Fruit fly (Drosophila melanogaster) whole organism, embryonic: ENCODE measurements around the gene CG13679.

Experiments
- Awh ChIP-seq: fragments of 200-800 bp; sonication (Bioruptor generic); IDR thresholded peaks from 2 replicates; pipeline ENCODE4, ENCODE4 v1.3.6; 2022; ENCODE audit warnings: missing biosample characterization, missing genetic modification characterization
- BEAF-32 ChIP-seq: fragments of 200-800 bp; sonication (Bioruptor generic); optimal IDR thresholded peaks from 3 replicates; lab custom pipeline; 2017; ENCODE audit warnings: missing biosample characterization, missing genetic modification characterization, mild to moderate bottlenecking, moderate library complexity, missing genetic modification reagents
- Blimp-1 ChIP-seq: fragments of 200-800 bp; sonication (Bioruptor generic); optimal IDR thresholded peaks from 3 replicates; lab custom pipeline; 2018; ENCODE audit warnings: missing biosample characterization, missing genetic modification characterization, mild to moderate bottlenecking, moderate library complexity, missing genetic modification reagents
- CG10274 ChIP-seq: fragments of 200-800 bp; sonication (Bioruptor generic); optimal IDR thresholded peaks from 3 replicates; lab custom pipeline; 2017; ENCODE audit warnings: missing biosample characterization, mild to moderate bottlenecking, missing genetic modification characterization
- CG12659 ChIP-seq: fragments of 200-800 bp; sonication (Bioruptor generic); optimal IDR thresholded peaks from 3 replicates; lab custom pipeline; 2017; ENCODE audit warnings: mild to moderate bottlenecking, missing biosample characterization, missing genetic modification reagents, missing genetic modification characterization
- CG12769 ChIP-seq: fragments of 200-800 bp; sonication (Bioruptor generic); optimal IDR thresholded peaks from 2 replicates; lab custom pipeline; 2019; ENCODE audit warnings: missing biosample characterization, mild to moderate bottlenecking, missing genetic modification characterization, moderate library complexity
- CG13123 ChIP-seq: fragments of 200-800 bp; sonication (Bioruptor generic); optimal IDR thresholded peaks from 2 replicates; lab custom pipeline; 2016; ENCODE audit warnings: missing biosample characterization, missing genetic modification characterization
- CG14014 ChIP-seq: fragments of 200-800 bp; sonication (Bioruptor generic); IDR thresholded peaks from 2 replicates; pipeline ENCODE4 v1.3.6; 2022; ENCODE audit warnings: missing biosample characterization, missing genetic modification characterization
- CG2678 ChIP-seq: fragments of 200-800 bp; sonication (Bioruptor generic); optimal IDR thresholded peaks from 3 replicates; lab custom pipeline; 2019; ENCODE audit warnings: missing biosample characterization, mild to moderate bottlenecking, missing genetic modification characterization, moderate library complexity
- CG32772 ChIP-seq: fragments of 200-800 bp; sonication (Bioruptor generic); IDR thresholded peaks from 2 replicates; pipeline ENCODE4 v1.3.6; 2022; ENCODE audit warnings: missing biosample characterization, missing genetic modification characterization
- CG33213 ChIP-seq: fragments of 200-800 bp; sonication (Bioruptor generic); optimal IDR thresholded peaks from 3 replicates; lab custom pipeline; 2016; ENCODE audit warnings: missing biosample characterization, missing genetic modification characterization
- CG3847 ChIP-seq: fragments of 200-800 bp; sonication (Bioruptor generic); IDR thresholded peaks from 2 replicates; pipeline ENCODE4 v1.3.6; 2022; ENCODE audit warnings: missing biosample characterization, missing genetic modification characterization
- CG4404 ChIP-seq: fragments of 200-800 bp; sonication (Bioruptor generic); IDR thresholded peaks from 2 replicates; pipeline ENCODE4 v1.3.6; 2022; ENCODE audit warnings: missing biosample characterization, missing genetic modification characterization
- CG6765 ChIP-seq: fragments of 200-800 bp; sonication (Bioruptor generic); optimal IDR thresholded peaks from 3 replicates; lab custom pipeline; 2017; ENCODE audit warnings: missing biosample characterization, mild to moderate bottlenecking, missing genetic modification characterization
- CG8290 ChIP-seq, 3 experiments: fragments of 200-800 bp; sonication (Bioruptor generic); optimal IDR thresholded peaks; 2 replicates each; lab custom pipeline; 2016 to 2019; ENCODE audit warnings: missing biosample characterization in 3 of 3, missing genetic modification characterization in 3 of 3, mild to moderate bottlenecking in 2 of 3, moderate library complexity in 1 of 3
- CG9876 ChIP-seq: fragments of 200-800 bp; sonication (Bioruptor generic); optimal IDR thresholded peaks from 2 replicates; lab custom pipeline; 2016; ENCODE audit warnings: missing biosample characterization, missing genetic modification characterization
- Dip3 ChIP-seq: fragments of 200-800 bp; sonication (Bioruptor generic); optimal IDR thresholded peaks from 3 replicates; lab custom pipeline; 2016; ENCODE audit warnings: missing biosample characterization, missing genetic modification characterization
- Doc2 ChIP-seq: fragments of 200-800 bp; sonication (Bioruptor generic); IDR thresholded peaks from 2 replicates; pipeline ENCODE4 v1.3.6; 2022; ENCODE audit warnings: missing biosample characterization, missing genetic modification characterization
- Doc3 ChIP-seq: fragments of 200-800 bp; sonication (Bioruptor generic); IDR thresholded peaks from 3 replicates; pipeline ENCODE4 v1.3.6; 2022; ENCODE audit warnings: missing biosample characterization, missing genetic modification characterization; ENCODE audit not compliant: partially characterized antibody
- Dref ChIP-seq: fragments of 200-800 bp; sonication (Bioruptor generic); IDR thresholded peaks from 2 replicates; pipeline ENCODE4 v1.3.6; 2022; ENCODE audit warnings: missing biosample characterization, missing genetic modification characterization
- Hmr ChIP-seq: fragments of 200-800 bp; sonication (Bioruptor generic); optimal IDR thresholded peaks from 3 replicates; lab custom pipeline; 2017; ENCODE audit warnings: mild to moderate bottlenecking, missing biosample characterization, missing genetic modification reagents, missing genetic modification characterization
- PHDP ChIP-seq: fragments of 200-800 bp; sonication (Bioruptor generic); optimal IDR thresholded peaks from 3 replicates; lab custom pipeline; 2018; ENCODE audit warnings: missing biosample characterization, mild to moderate bottlenecking, missing genetic modification characterization, moderate library complexity
- Pdp1 ChIP-seq, 2 experiments: fragments of 200-800 bp; sonication (Bioruptor generic); optimal IDR thresholded peaks; 3 replicates each; lab custom pipeline; 2016; ENCODE audit warnings: missing biosample characterization in 2 of 2, missing genetic modification characterization in 2 of 2, mild to moderate bottlenecking in 1 of 2, moderate library complexity in 1 of 2
- Side ChIP-seq: fragments of 200-800 bp; sonication (Bioruptor generic); optimal IDR thresholded peaks from 2 replicates; lab custom pipeline; 2016; ENCODE audit warnings: missing biosample characterization, missing genetic modification characterization
- Vsx1 ChIP-seq: fragments of 200-800 bp; sonication (Bioruptor generic); optimal IDR thresholded peaks from 2 replicates; lab custom pipeline; 2017; ENCODE audit warnings: missing biosample characterization, mild to moderate bottlenecking, missing genetic modification characterization, missing genetic modification reagents
- abd-A ChIP-seq: fragments of 200-800 bp; sonication (Bioruptor generic); optimal IDR thresholded peaks from 3 replicates; lab custom pipeline; 2019; ENCODE audit warnings: missing biosample characterization, mild to moderate bottlenecking, missing genetic modification characterization, moderate library complexity
- ac ChIP-seq: fragments of 200-800 bp; sonication (Bioruptor generic); optimal IDR thresholded peaks from 3 replicates; lab custom pipeline; 2017; ENCODE audit warnings: missing biosample characterization, mild to moderate bottlenecking, missing genetic modification characterization
- amos ChIP-seq: fragments of 200-800 bp; sonication (Bioruptor generic); IDR thresholded peaks from 2 replicates; pipeline ENCODE4 v1.3.6; 2022; ENCODE audit warnings: missing biosample characterization, missing genetic modification characterization; ENCODE audit not compliant: partially characterized antibody
- caup ChIP-seq: fragments of 200-800 bp; sonication (Bioruptor generic); optimal IDR thresholded peaks from 3 replicates; lab custom pipeline; 2017; ENCODE audit warnings: missing biosample characterization, mild to moderate bottlenecking, missing genetic modification characterization, moderate library complexity; ENCODE audit not compliant: severe bottlenecking
- croc ChIP-seq: fragments of 200-800 bp; sonication (Bioruptor generic); conservative IDR thresholded peaks from 3 replicates; pipeline ENCODE4 v1.3.6; 2022; ENCODE audit warnings: missing biosample characterization, missing genetic modification characterization
- dysf ChIP-seq: fragments of 200-800 bp; sonication (Bioruptor generic); IDR thresholded peaks from 3 replicates; pipeline ENCODE4 v1.3.6; 2022; ENCODE audit warnings: missing biosample characterization, missing genetic modification characterization
- fd102C ChIP-seq: fragments of 200-800 bp; sonication (Bioruptor generic); optimal IDR thresholded peaks from 2 replicates; lab custom pipeline; 2018; ENCODE audit warnings: missing biosample characterization, mild to moderate bottlenecking, missing genetic modification characterization, moderate library complexity
- fd64A ChIP-seq: fragments of 200-800 bp; sonication (Bioruptor generic); optimal IDR thresholded peaks from 3 replicates; lab custom pipeline; 2018; ENCODE audit warnings: missing biosample characterization, mild to moderate bottlenecking, missing genetic modification characterization
- fu2 ChIP-seq: fragments of 200-800 bp; sonication (Bioruptor generic); optimal IDR thresholded peaks from 2 replicates; lab custom pipeline; 2016; ENCODE audit warnings: missing biosample characterization, missing genetic modification characterization
- gce ChIP-seq: fragments of 200-800 bp; sonication (Bioruptor generic); IDR thresholded peaks from 3 replicates; pipeline ENCODE4 v1.3.6; 2022; ENCODE audit warnings: missing biosample characterization, missing genetic modification characterization
- gsb-n ChIP-seq: fragments of 200-800 bp; sonication (Bioruptor generic); optimal IDR thresholded peaks from 3 replicates; lab custom pipeline; 2018; ENCODE audit warnings: missing biosample characterization, mild to moderate bottlenecking, missing genetic modification characterization
- ken ChIP-seq: fragments of 200-800 bp; sonication (Bioruptor generic); IDR thresholded peaks from 3 replicates; pipeline ENCODE4 v1.3.6; 2022; ENCODE audit warnings: missing biosample characterization, missing genetic modification characterization
- lab ChIP-seq: fragments of 200-800 bp; sonication (Bioruptor generic); optimal IDR thresholded peaks from 3 replicates; lab custom pipeline; 2017; ENCODE audit warnings: missing biosample characterization, missing genetic modification characterization, mild to moderate bottlenecking, moderate library complexity, missing genetic modification reagents
- nom ChIP-seq: fragments of 200-800 bp; sonication (Bioruptor generic); optimal IDR thresholded peaks from 2 replicates; lab custom pipeline; 2017; ENCODE audit warnings: missing biosample characterization, missing genetic modification characterization, mild to moderate bottlenecking, moderate library complexity, missing genetic modification reagents
- oc ChIP-seq: fragments of 200-800 bp; sonication (Bioruptor generic); optimal IDR thresholded peaks from 2 replicates; lab custom pipeline; 2018; ENCODE audit warnings: missing biosample characterization, mild to moderate bottlenecking, missing genetic modification characterization, moderate library complexity
- sd ChIP-seq: fragments of 200-800 bp; sonication (Bioruptor generic); optimal IDR thresholded peaks from 3 replicates; lab custom pipeline; 2018; ENCODE audit warnings: missing biosample characterization, mild to moderate bottlenecking, missing genetic modification characterization, moderate library complexity
- sqz ChIP-seq: fragments of 200-800 bp; sonication (Bioruptor generic); optimal IDR thresholded peaks from 3 replicates; lab custom pipeline; 2018; ENCODE audit warnings: missing biosample characterization, mild to moderate bottlenecking, missing genetic modification characterization
- vvl ChIP-seq: fragments of 200-800 bp; sonication (Bioruptor generic); IDR thresholded peaks from 2 replicates; pipeline ENCODE4 v1.3.6; 2022; ENCODE audit warnings: missing biosample characterization, missing genetic modification characterization
- yki ChIP-seq: fragments of >200 bp; optimal IDR thresholded peaks from 3 replicates; lab custom pipeline; 2018
- zen2 ChIP-seq: fragments of 200-800 bp; sonication (Bioruptor generic); IDR thresholded peaks from 3 replicates; pipeline ENCODE4 v1.3.6; 2022; ENCODE audit warnings: missing biosample characterization, missing genetic modification characterization; ENCODE audit not compliant: partially characterized antibody

CG13679 gene

DNA sequence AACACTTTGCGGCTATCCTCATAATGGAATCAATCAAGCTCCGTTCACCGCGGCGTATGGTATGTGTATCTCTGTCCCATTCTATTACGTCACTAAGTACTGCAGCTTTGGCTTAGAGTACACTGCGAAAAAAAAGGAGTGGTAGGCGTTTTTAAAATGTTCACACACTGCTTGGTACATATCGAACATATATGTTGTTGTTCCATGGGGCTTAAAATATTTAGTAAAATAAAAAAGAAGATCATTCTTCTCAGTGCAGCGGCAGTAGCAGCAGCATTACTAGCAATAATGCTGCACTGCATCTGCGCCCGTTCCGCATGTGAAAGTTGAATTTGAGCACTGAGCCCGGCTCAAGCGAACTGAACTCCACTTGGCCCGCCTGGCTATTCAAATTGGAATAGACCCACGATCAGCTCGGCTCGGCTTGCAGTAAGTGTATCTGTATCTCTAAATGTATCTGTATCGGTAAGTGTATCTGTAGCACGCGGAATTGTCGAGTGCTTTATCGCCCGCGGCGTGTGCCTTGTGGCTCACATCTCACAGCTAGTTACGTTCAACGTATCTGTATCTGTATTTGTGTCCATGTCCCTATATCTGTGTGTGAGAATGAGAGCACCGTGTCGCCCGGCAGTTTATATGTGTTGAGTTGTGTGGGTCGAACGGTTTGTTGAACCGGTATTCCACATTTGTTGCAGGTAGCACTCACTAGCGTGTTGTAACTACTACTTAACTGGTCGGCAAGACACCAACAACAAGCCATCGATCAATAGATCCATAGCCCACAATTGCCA lies 49.2 kb upstream of the CG13679 start (continued):
- TF ChIP-seq CG32772 (GFP tag; lab: Robert Waterston, UW): peak; percentile 57
- TF ChIP-seq gsb-n: peak; percentile 10
- TF ChIP-seq gce: peak; percentile 32; the same call in 1 of the 3 replicates

DNA sequence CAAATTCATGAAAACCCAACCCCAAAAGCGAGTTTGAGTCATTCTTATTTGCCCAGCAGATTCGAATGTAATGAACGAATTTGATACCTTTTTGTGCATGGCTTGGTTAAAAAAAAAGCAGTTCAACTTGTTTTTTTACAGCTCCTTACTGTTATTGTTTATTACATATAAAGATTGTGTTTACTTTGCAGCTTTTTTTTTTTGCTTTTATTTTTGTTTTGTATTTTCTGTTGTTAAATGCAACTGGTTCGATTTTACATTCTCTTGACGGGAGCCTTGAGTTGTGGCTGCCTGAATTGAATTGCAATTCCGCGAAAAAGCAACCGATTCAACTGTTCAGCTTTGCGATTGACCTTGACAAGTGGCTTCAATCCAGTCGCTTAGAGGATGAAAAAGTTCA lies 48.0 kb upstream of the CG13679 start:
- TF ChIP-seq CG6765 (no peak), amos (no peak), ken (GFP tag; lab: Robert Waterston, UW) (no peak), nom (GFP tag; lab: Kevin White, UChicago) (peak; percentile 62), fd64A (GFP tag; lab: Kevin White, UChicago) (no peak)

DNA sequence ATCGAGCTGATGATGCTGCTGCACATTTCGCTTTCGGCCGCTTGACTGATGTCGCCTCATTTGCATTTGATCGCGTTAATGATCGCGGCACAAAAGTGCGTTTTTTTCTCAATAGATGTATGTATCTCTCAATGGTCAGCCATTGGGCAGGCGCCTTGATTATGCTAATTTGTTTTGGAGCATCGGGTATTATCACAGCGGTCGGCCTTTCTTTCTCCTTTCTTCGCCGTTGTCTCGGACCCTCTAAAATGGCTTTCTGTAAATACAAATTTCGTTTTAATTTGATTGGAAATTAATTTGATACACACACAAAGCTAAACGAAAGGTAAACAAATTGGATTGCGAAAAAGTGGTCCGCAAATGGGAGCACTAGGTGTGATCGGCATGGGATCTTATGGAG lies 47.3 kb upstream of the CG13679 start:
- TF ChIP-seq Dip3: no peak
- no peak for TF ChIP-seq CG12769 (tag; lab: Kevin White, UChicago)
- no peak for TF ChIP-seq CG12659 (GFP tag; lab: Kevin White, UChicago)
- peak; percentile 27 for TF ChIP-seq sqz (GFP tag; lab: Kevin White, UChicago)
- no peak for TF ChIP-seq yki (lab: Kevin White, UChicago)
- TF ChIP-seq CG2678: no peak
- peak; percentile 7 for TF ChIP-seq gsb-n
- TF ChIP-seq lab (GFP tag; lab: Kevin White, UChicago): no peak
- TF ChIP-seq dysf: no peak
- TF ChIP-seq vvl (GFP tag; lab: Robert Waterston, UW): peak; percentile 79; the same call in 1 of the 2 replicates
- no peak for TF ChIP-seq ac (GFP tag; lab: Kevin White, UChicago)
- TF ChIP-seq croc (GFP tag; lab: Robert Waterston, UW): no peak
- TF ChIP-seq oc (tag; lab: Kevin White, UChicago): peak; percentile 79
- TF ChIP-seq CG14014 (GFP tag; lab: Robert Waterston, UW): no peak
- no peak for TF ChIP-seq ken (GFP tag; lab: Robert Waterston, UW)
- TF ChIP-seq caup: no peak
- no peak for TF ChIP-seq Dref
- TF ChIP-seq abd-A (tag; lab: Kevin White, UChicago): peak; percentile 59
- TF ChIP-seq PHDP (tag; lab: Kevin White, UChicago): no peak
- peak; percentile 8 for TF ChIP-seq Vsx1 (GFP tag; lab: Kevin White, UChicago)
- 0 out of 2 replicates have a peak, but pooled peaks have one; percentile 5 for TF ChIP-seq Awh
- TF ChIP-seq CG10274: no peak
- TF ChIP-seq CG3847 (GFP tag; lab: Robert Waterston, UW): no peak
- no peak for TF ChIP-seq BEAF-32 (GFP tag; lab: Kevin White, UChicago)
- TF ChIP-seq CG8290 (GFP tag; optimal IDR thresholded peaks at IDR 0.05; lab: Kevin White, UChicago): no peak
- TF ChIP-seq CG8290 (tag; optimal IDR thresholded peaks at IDR 0.05; lab: Kevin White, UChicago): no peak
- TF ChIP-seq Pdp1 (GFP tag; optimal IDR thresholded peaks at IDR 0.05; lab: Kevin White, UChicago): peak in 1 of 2 experiments; percentile 44
- TF ChIP-seq fu2: no peak
- TF ChIP-seq Doc3 (GFP tag; lab: Robert Waterston, UW): no peak
- TF ChIP-seq CG4404 (GFP tag; lab: Robert Waterston, UW): no peak
- no peak for TF ChIP-seq CG9876 (GFP tag; lab: Kevin White, UChicago)
- TF ChIP-seq CG33213 (GFP tag; lab: Kevin White, UChicago): no peak
- TF ChIP-seq fd102C (GFP tag; lab: Kevin White, UChicago): no peak
- no peak for TF ChIP-seq sd (tag; lab: Kevin White, UChicago)
- no peak for TF ChIP-seq Blimp-1 (GFP tag; lab: Kevin White, UChicago)
- TF ChIP-seq CG13123: no peak
- no peak for TF ChIP-seq Side (GFP tag; lab: Kevin White, UChicago)
- TF ChIP-seq Doc2 (GFP tag; lab: Robert Waterston, UW): no peak
- TF ChIP-seq Hmr (GFP tag; lab: Kevin White, UChicago): no peak
- no peak for TF ChIP-seq zen2
